Fruit fly (Drosophila melanogaster): Measurements from ENCODE around the gene esc.

The esc gene

dm6 chr2L:11789690-11790089, 39.5 kb downstream of the esc start, which contains the start of gene CG14932:
TSS of gene CG14932 (plus strand) at chr2L:11789919.
- TF ChIP-seq CG34406 (GFP tag; optimal IDR thresholded peaks at IDR 0.05) (no peak), fd59A (GFP tag; optimal IDR thresholded peaks at IDR 0.05) (no peak)

DNA sequence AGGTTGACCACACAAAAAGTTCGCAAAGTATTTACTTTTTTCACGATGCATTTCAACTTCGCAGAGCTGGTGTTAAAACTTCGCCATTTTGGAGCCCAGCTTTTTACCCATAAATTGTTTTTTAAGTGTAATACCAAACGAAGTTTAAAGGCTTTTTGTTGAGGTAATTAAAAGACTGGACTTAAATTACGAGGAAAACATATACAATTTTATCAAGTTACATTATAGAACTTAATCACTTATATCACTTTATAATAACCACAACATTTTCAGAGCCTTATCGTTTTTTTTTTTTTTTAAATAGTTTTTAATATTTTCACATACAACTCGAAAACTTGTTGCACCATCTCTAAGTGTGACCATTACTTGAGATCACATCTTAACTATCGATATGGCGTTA, 41.2 kb downstream of the esc start, which contains the start of gene CG14931:
Gene CG14931 (plus strand): TSS at position 301 of the 400 bp plus-strand sequence.
- TF ChIP-seq Smox (GFP tag; optimal IDR thresholded peaks at IDR 0.05), result no peak
- no peak for TF ChIP-seq CG6276 (GFP tag; optimal IDR thresholded peaks at IDR 0.05)
- TF ChIP-seq achi (GFP tag; optimal IDR thresholded peaks at IDR 0.05), result no peak
- no peak for TF ChIP-seq svp (GFP tag)
- no peak for TF ChIP-seq pdm3 (GFP tag; optimal IDR thresholded peaks at IDR 0.05)
- TF ChIP-seq CG11294 (GFP tag; IDR thresholded peaks at IDR 0.05), result no peak
- no peak for TF ChIP-seq CG31627 (GFP tag; optimal IDR thresholded peaks at IDR 0.05)
- TF ChIP-seq Gug (GFP tag; IDR thresholded peaks at IDR 0.05), result no peak
- TF ChIP-seq CG6792 (GFP tag; optimal IDR thresholded peaks at IDR 0.05), result no peak
